Worm (Caenorhabditis elegans): ENCODE results near the gene F29A7.4.

DNA sequence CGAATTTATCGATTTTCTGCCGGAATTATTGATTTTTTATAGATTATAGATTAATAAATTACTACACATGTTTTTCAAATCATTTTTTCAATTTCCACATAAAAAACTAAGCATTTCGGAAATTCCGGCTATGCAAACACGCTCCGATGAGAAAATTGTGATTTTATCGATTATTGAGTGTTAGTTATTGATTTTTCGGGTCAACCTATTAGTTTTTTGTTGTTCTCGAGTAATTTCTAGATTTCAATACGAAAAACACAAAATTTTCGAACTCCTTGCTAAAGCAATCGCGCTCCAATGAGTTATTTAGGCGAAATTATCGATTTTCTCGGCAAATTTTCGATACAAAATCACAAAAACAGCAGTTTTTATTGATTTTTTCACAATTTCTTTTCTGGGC, 45.6 kb downstream of the F29A7.4 start:
- no peak for TF ChIP-seq him-1 (tag; optimal IDR thresholded peaks at IDR 0.05)
- no peak for TF ChIP-seq dao-5 (tag; optimal IDR thresholded peaks at IDR 0.05)

Measured in whole organism, L4/young adult.